Fruit fly (Drosophila melanogaster) whole organism, embryonic: Measurements from ENCODE around the gene CG34138.

Experiments
- Antp ChIP-seq: fragments of 200-800 bp; sonication (Bioruptor generic); optimal IDR thresholded peaks from 3 replicates; lab custom pipeline; 2016; ENCODE audit warnings: missing biosample characterization, missing genetic modification characterization
- Atf6 ChIP-seq: fragments of 200-800 bp; sonication (Bioruptor generic); IDR thresholded peaks from 2 replicates; pipeline ENCODE4 v1.3.6; 2022; ENCODE audit warnings: missing biosample characterization, missing genetic modification characterization
- BEAF-32 ChIP-seq: fragments of 200-800 bp; sonication (Bioruptor generic); optimal IDR thresholded peaks from 3 replicates; lab custom pipeline; 2017; ENCODE audit warnings: missing biosample characterization, missing genetic modification characterization, mild to moderate bottlenecking, moderate library complexity, missing genetic modification reagents
- CG10565 ChIP-seq: fragments of 200-800 bp; sonication (Bioruptor generic); optimal IDR thresholded peaks from 3 replicates; lab custom pipeline; 2016; ENCODE audit warnings: missing biosample characterization, mild to moderate bottlenecking, missing genetic modification characterization
- CG11504 ChIP-seq: fragments of 200-800 bp; sonication (Bioruptor generic); optimal IDR thresholded peaks from 3 replicates; lab custom pipeline; 2019; ENCODE audit warnings: missing biosample characterization, mild to moderate bottlenecking, missing genetic modification characterization, moderate library complexity
- CG11560 ChIP-seq: fragments of 200-800 bp; sonication (Bioruptor generic); IDR thresholded peaks from 3 replicates; pipeline ENCODE4 v1.3.6; 2022; ENCODE audit warnings: missing biosample characterization, missing genetic modification characterization
- CG13296 ChIP-seq: fragments of 200-800 bp; sonication (Bioruptor generic); optimal IDR thresholded peaks from 3 replicates; lab custom pipeline; 2018; ENCODE audit warnings: missing biosample characterization, mild to moderate bottlenecking, missing genetic modification characterization
- CG13775 ChIP-seq: fragments of 200-800 bp; sonication (Bioruptor generic); optimal IDR thresholded peaks from 3 replicates; lab custom pipeline; 2017; ENCODE audit warnings: missing biosample characterization, mild to moderate bottlenecking, missing genetic modification characterization
- CG14860 ChIP-seq: fragments of 200-800 bp; sonication (Bioruptor generic); IDR thresholded peaks from 3 replicates; pipeline ENCODE4 v1.3.6; 2022; ENCODE audit warnings: missing biosample characterization, missing genetic modification characterization; ENCODE audit not compliant: partially characterized antibody
- CG15696 ChIP-seq: fragments of 200-800 bp; sonication (Bioruptor generic); optimal IDR thresholded peaks from 2 replicates; lab custom pipeline; 2019; ENCODE audit warnings: missing biosample characterization, mild to moderate bottlenecking, missing genetic modification characterization, moderate library complexity
- CG17361 ChIP-seq: fragments of 200-800 bp; sonication (Bioruptor generic); IDR thresholded peaks from 3 replicates; pipeline ENCODE4 v1.3.6; 2022; ENCODE audit warnings: missing biosample characterization, missing genetic modification characterization
- CG18262 ChIP-seq: fragments of 200-800 bp; optimal IDR thresholded peaks from 3 replicates; lab custom pipeline; 2019; ENCODE audit warnings: missing biosample characterization, mild to moderate bottlenecking, missing genetic modification characterization, moderate library complexity
- CG2199 ChIP-seq: fragments of 200-800 bp; sonication (Bioruptor generic); IDR thresholded peaks from 3 replicates; pipeline ENCODE4 v1.3.6; 2022; ENCODE audit warnings: missing biosample characterization, missing genetic modification characterization
- CG2202 ChIP-seq: fragments of 200-800 bp; sonication (Bioruptor generic); optimal IDR thresholded peaks from 2 replicates; lab custom pipeline; 2018; ENCODE audit warnings: missing biosample characterization, mild to moderate bottlenecking, missing genetic modification characterization
- CG31224 ChIP-seq: fragments of 200-800 bp; sonication (Bioruptor generic); IDR thresholded peaks from 2 replicates; pipeline ENCODE4 v1.3.6; 2022; ENCODE audit warnings: missing biosample characterization, missing genetic modification characterization
- CG32532 ChIP-seq: fragments of 200-800 bp; sonication (Bioruptor generic); IDR thresholded peaks from 2 replicates; pipeline ENCODE4 v1.3.6; 2022; ENCODE audit warnings: missing biosample characterization, missing genetic modification characterization
- CG34422 ChIP-seq: fragments of 200-800 bp; sonication (Bioruptor generic); IDR thresholded peaks from 3 replicates; pipeline ENCODE4 v1.3.6; 2022; ENCODE audit warnings: missing biosample characterization, missing genetic modification characterization
- CG3726 ChIP-seq: fragments of 200-800 bp; sonication (Bioruptor generic); IDR thresholded peaks from 3 replicates; pipeline ENCODE4, ENCODE4 v1.3.6; 2022; ENCODE audit warnings: missing biosample characterization, missing genetic modification characterization
- CG8478 ChIP-seq: fragments of >200 bp; optimal IDR thresholded peaks from 2 replicates; lab custom pipeline; 2018
- D19A ChIP-seq: fragments of 200-800 bp; optimal IDR thresholded peaks from 3 replicates; lab custom pipeline; 2019; ENCODE audit warnings: missing biosample characterization, mild to moderate bottlenecking, missing genetic modification characterization, moderate library complexity
- D19B ChIP-seq: fragments of 200-800 bp; sonication (Bioruptor generic); optimal IDR thresholded peaks from 2 replicates; lab custom pipeline; 2017; ENCODE audit warnings: missing biosample characterization, mild to moderate bottlenecking, missing genetic modification characterization
- Dip2 ChIP-seq: fragments of 200-800 bp; sonication (Bioruptor generic); IDR thresholded peaks from 2 replicates; pipeline ENCODE4 v1.3.6; 2022; ENCODE audit warnings: missing biosample characterization, missing genetic modification characterization
- Ets97D ChIP-seq: fragments of 200-800 bp; sonication (Bioruptor generic); optimal IDR thresholded peaks from 3 replicates; lab custom pipeline; 2016; ENCODE audit warnings: missing biosample characterization, missing genetic modification characterization
- Fer1 ChIP-seq: fragments of 200-800 bp; sonication (Bioruptor generic); optimal IDR thresholded peaks from 2 replicates; lab custom pipeline; 2017; ENCODE audit warnings: missing biosample characterization, mild to moderate bottlenecking, missing genetic modification characterization
- H2.0 ChIP-seq: fragments of 200-800 bp; sonication (Bioruptor generic); IDR thresholded peaks from 2 replicates; pipeline ENCODE4 v1.3.6; 2022; ENCODE audit warnings: missing biosample characterization, missing genetic modification characterization
- HmgZ ChIP-seq: fragments of 200-800 bp; sonication (Bioruptor generic); optimal IDR thresholded peaks from 2 replicates; lab custom pipeline; 2018; ENCODE audit warnings: missing biosample characterization, mild to moderate bottlenecking, missing genetic modification characterization
- Hr3 ChIP-seq: fragments of 200-800 bp; sonication (Bioruptor generic); optimal IDR thresholded peaks from 3 replicates; lab custom pipeline; 2016; ENCODE audit warnings: missing biosample characterization, missing genetic modification characterization
- Mad ChIP-seq: fragments of 200-800 bp; sonication (Bioruptor generic); optimal IDR thresholded peaks from 2 replicates; lab custom pipeline; 2016; ENCODE audit warnings: missing biosample characterization, missing genetic modification characterization
- Nf-YA ChIP-seq: fragments of 200-800 bp; sonication (Bioruptor generic); IDR thresholded peaks from 2 replicates; pipeline ENCODE4 v1.3.6; 2022; ENCODE audit warnings: missing biosample characterization, missing genetic modification characterization
- Nf-YC ChIP-seq: fragments of 200-800 bp; optimal IDR thresholded peaks from 3 replicates; lab custom pipeline; 2019; ENCODE audit warnings: missing biosample characterization, mild to moderate bottlenecking, missing genetic modification characterization, moderate library complexity
- Pdp1 ChIP-seq, 2 experiments: fragments of 200-800 bp; sonication (Bioruptor generic); optimal IDR thresholded peaks; 3 replicates each; lab custom pipeline; 2016; ENCODE audit warnings: missing biosample characterization in 2 of 2, missing genetic modification characterization in 2 of 2, mild to moderate bottlenecking in 1 of 2, moderate library complexity in 1 of 2
- Xbp1 ChIP-seq: fragments of 200-800 bp; sonication (Bioruptor generic); optimal IDR thresholded peaks from 3 replicates; lab custom pipeline; 2016; ENCODE audit warnings: missing biosample characterization, mild to moderate bottlenecking, missing genetic modification characterization
- bbx ChIP-seq: fragments of 200-800 bp; sonication (Bioruptor generic); IDR thresholded peaks from 2 replicates; pipeline ENCODE4 v1.3.6; 2022; ENCODE audit warnings: missing biosample characterization, missing genetic modification characterization; ENCODE audit not compliant: partially characterized antibody
- br ChIP-seq: fragments of >200 bp; optimal IDR thresholded peaks from 2 replicates; lab custom pipeline; 2017
- btn ChIP-seq: fragments of 200-800 bp; sonication (Bioruptor generic); optimal IDR thresholded peaks from 2 replicates; lab custom pipeline; 2016; ENCODE audit warnings: missing biosample characterization, missing genetic modification characterization
- dm ChIP-seq: fragments of 200-800 bp; sonication (Bioruptor generic); optimal IDR thresholded peaks from 3 replicates; lab custom pipeline; 2016; ENCODE audit warnings: missing biosample characterization, missing genetic modification characterization
- ewg ChIP-seq: fragments of 200-800 bp; sonication (Bioruptor generic); optimal IDR thresholded peaks from 3 replicates; lab custom pipeline; 2017; ENCODE audit warnings: mild to moderate bottlenecking, missing biosample characterization, missing genetic modification reagents, missing genetic modification characterization
- fd96Cb ChIP-seq: fragments of 200-800 bp; sonication (Bioruptor generic); optimal IDR thresholded peaks from 2 replicates; lab custom pipeline; 2018; ENCODE audit warnings: missing biosample characterization, mild to moderate bottlenecking, missing genetic modification characterization, moderate library complexity
- gce ChIP-seq: fragments of 200-800 bp; sonication (Bioruptor generic); IDR thresholded peaks from 3 replicates; pipeline ENCODE4 v1.3.6; 2022; ENCODE audit warnings: missing biosample characterization, missing genetic modification characterization
- hkb ChIP-seq, 2 experiments: fragments of 200-800 bp in 1 of 2; fragments of >200 bp in 1 of 2; sonication (Bioruptor generic) in 1 of 2; IDR thresholded peaks in 1 of 2; optimal IDR thresholded peaks in 1 of 2; 2 replicates each; pipeline versions ENCODE4 v1.3.6 to Lab custom; 2017 to 2022; ENCODE audit warnings: missing biosample characterization in 1 of 2, missing genetic modification characterization in 1 of 2
- jigr1 ChIP-seq: fragments of 200-800 bp; sonication (Bioruptor generic); IDR thresholded peaks from 3 replicates; pipeline ENCODE4 v1.3.6; 2022; ENCODE audit warnings: missing biosample characterization, missing genetic modification characterization
- kah ChIP-seq: fragments of 200-800 bp; sonication (Bioruptor generic); optimal IDR thresholded peaks from 2 replicates; lab custom pipeline; 2018; ENCODE audit warnings: missing biosample characterization, mild to moderate bottlenecking, missing genetic modification characterization
- lbe ChIP-seq: fragments of 200-800 bp; sonication (Bioruptor generic); optimal IDR thresholded peaks from 2 replicates; lab custom pipeline; 2016; ENCODE audit warnings: missing biosample characterization, mild to moderate bottlenecking, missing genetic modification characterization
- odd ChIP-seq: fragments of 200-800 bp; sonication (Bioruptor generic); optimal IDR thresholded peaks from 2 replicates; lab custom pipeline; 2017; ENCODE audit warnings: missing biosample characterization, mild to moderate bottlenecking, missing genetic modification characterization
- onecut ChIP-seq: fragments of 200-800 bp; sonication (Bioruptor generic); IDR thresholded peaks from 2 replicates; pipeline ENCODE4 v1.3.6; 2022; ENCODE audit warnings: missing biosample characterization, missing genetic modification characterization
- pum ChIP-seq: fragments of 200-800 bp; sonication (Bioruptor generic); optimal IDR thresholded peaks from 2 replicates; lab custom pipeline; 2016; ENCODE audit warnings: missing biosample characterization, missing genetic modification characterization
- ranshi ChIP-seq: fragments of 200-800 bp; sonication (Bioruptor generic); IDR thresholded peaks from 2 replicates; pipeline ENCODE4 v1.3.6; 2022; ENCODE audit warnings: missing biosample characterization, missing genetic modification characterization
- row ChIP-seq: fragments of 200-800 bp; sonication (Bioruptor generic); IDR thresholded peaks from 3 replicates; pipeline ENCODE4 v1.3.6; 2022; ENCODE audit warnings: missing biosample characterization, missing genetic modification characterization
- ttk ChIP-seq: fragments of 200-800 bp; sonication (Bioruptor generic); IDR thresholded peaks from 2 replicates; pipeline ENCODE4 v2.1.2; 2022; ENCODE audit warnings: missing biosample characterization, missing genetic modification characterization
- tx ChIP-seq: fragments of 200-800 bp; sonication (Bioruptor generic); optimal IDR thresholded peaks from 2 replicates; lab custom pipeline; 2016; ENCODE audit warnings: missing biosample characterization, missing genetic modification characterization
- vvl ChIP-seq: fragments of 200-800 bp; sonication (Bioruptor generic); IDR thresholded peaks from 2 replicates; pipeline ENCODE4 v1.3.6; 2022; ENCODE audit warnings: missing biosample characterization, missing genetic modification characterization
- wdn ChIP-seq: fragments of 200-800 bp; sonication (Bioruptor generic); IDR thresholded peaks from 2 replicates; pipeline ENCODE4 v1.3.6; 2022; ENCODE audit warnings: missing biosample characterization, missing genetic modification characterization
- yki ChIP-seq: fragments of >200 bp; optimal IDR thresholded peaks from 3 replicates; lab custom pipeline; 2018

CG34138 gene

dm6 chr3R:19632685-19633116 lies 2.0 kb upstream of the CG34138 start, which contains the start of gene CG6231 (continued):
- peak; percentile 33; the same call in 1 of the 3 replicates for TF ChIP-seq row (GFP tag; lab: Robert Waterston, UW)
- no peak for TF ChIP-seq CG2199
- no peak for TF ChIP-seq H2.0 (GFP tag; lab: Robert Waterston, UW)
- TF ChIP-seq Atf6 (GFP tag; lab: Robert Waterston, UW) = no peak
- TF ChIP-seq fd96Cb (tag; lab: Kevin White, UChicago) = no peak
- TF ChIP-seq Dip2 (GFP tag; lab: Robert Waterston, UW) = no peak
- no peak for TF ChIP-seq Mad (GFP tag; lab: Kevin White, UChicago)
- TF ChIP-seq Xbp1 (GFP tag; lab: Kevin White, UChicago) = no peak
- TF ChIP-seq gce (GFP tag; lab: Robert Waterston, UW) = no peak
- TF ChIP-seq dm (GFP tag; lab: Kevin White, UChicago) = peak; percentile 59
- TF ChIP-seq CG32532 (GFP tag; lab: Robert Waterston, UW) = peak; percentile 27; the same call in 1 of the 2 replicates
- TF ChIP-seq CG10565 (GFP tag; lab: Kevin White, UChicago) = no peak
- no peak for TF ChIP-seq lbe
- TF ChIP-seq CG13775 (GFP tag; lab: Kevin White, UChicago) = no peak
- no peak for TF ChIP-seq CG18262 (tag; lab: Kevin White, UChicago)
- TF ChIP-seq CG8478 = no peak
- TF ChIP-seq ranshi (GFP tag; lab: Robert Waterston, UW) = 0 out of 2 replicates have a peak, but pooled peaks have one; percentile 14
- TF ChIP-seq wdn = no peak
- TF ChIP-seq Nf-YA = no peak; the same call in 1 of the 2 replicates
- TF ChIP-seq ttk (GFP tag; lab: Robert Waterston, UW) = peak; percentile 80
- no peak for TF ChIP-seq jigr1 (GFP tag; lab: Robert Waterston, UW)
- no peak for TF ChIP-seq hkb (optimal IDR thresholded peaks at IDR 0.05; lab: Kevin White, UChicago)
- no peak for TF ChIP-seq hkb (GFP tag; IDR thresholded peaks at IDR 0.05; lab: Robert Waterston, UW)
- TF ChIP-seq Nf-YC (tag; lab: Kevin White, UChicago) = peak; percentile 11
- TF ChIP-seq CG31224 (GFP tag; lab: Robert Waterston, UW) = no peak
- no peak for TF ChIP-seq tx
- no peak for TF ChIP-seq CG11560 (tag; lab: Robert Waterston, UW)
- TF ChIP-seq bbx = no peak
- TF ChIP-seq CG2202 (tag; lab: Kevin White, UChicago) = no peak
- TF ChIP-seq Fer1 (GFP tag; lab: Kevin White, UChicago) = peak; percentile 30
- no peak for TF ChIP-seq CG15696 (tag; lab: Kevin White, UChicago)
- TF ChIP-seq D19A = no peak
- no peak for TF ChIP-seq CG14860 (GFP tag; lab: Robert Waterston, UW)
- TF ChIP-seq Antp = peak; percentile 8
- TF ChIP-seq CG11504 = no peak
- TF ChIP-seq vvl = peak; percentile 46; the same call in 1 of the 2 replicates
- no peak for TF ChIP-seq CG13296 (GFP tag; lab: Kevin White, UChicago)
- TF ChIP-seq yki (lab: Kevin White, UChicago) = peak; percentile 18
- TF ChIP-seq CG3726 (GFP tag; lab: Robert Waterston, UW) = no peak
- peak; percentile 63; the same call in 1 of the 3 replicates for TF ChIP-seq CG34422 (GFP tag; lab: Robert Waterston, UW)
- no peak for TF ChIP-seq Ets97D (GFP tag; lab: Kevin White, UChicago)
- TF ChIP-seq CG17361 (GFP tag; lab: Robert Waterston, UW) = no peak
- no peak for TF ChIP-seq btn (GFP tag; lab: Kevin White, UChicago)
- TF ChIP-seq HmgZ (tag; lab: Kevin White, UChicago) = no peak
- no peak for TF ChIP-seq pum (GFP tag; lab: Kevin White, UChicago)
- peak; percentile 97 for TF ChIP-seq ewg (GFP tag; lab: Kevin White, UChicago)
- no peak for TF ChIP-seq kah (GFP tag; lab: Kevin White, UChicago)
- no peak for TF ChIP-seq Hr3 (GFP tag; lab: Kevin White, UChicago)
- no peak for TF ChIP-seq odd (GFP tag; lab: Kevin White, UChicago)
- no peak for TF ChIP-seq BEAF-32 (GFP tag; lab: Kevin White, UChicago)
- no peak for TF ChIP-seq br (lab: Kevin White, UChicago)
- TF ChIP-seq onecut = no peak
- TF ChIP-seq Pdp1 (GFP tag; optimal IDR thresholded peaks at IDR 0.05; lab: Kevin White, UChicago) = peak in 1 of 2 experiments; percentile 43
- no peak for TF ChIP-seq D19B (GFP tag; lab: Kevin White, UChicago)
